Worm (Caenorhabditis elegans): ENCODE measurements around the gene srd-32.

The srd-32 gene

ce11 chrV:4846507-4846906, 19.0 kb upstream of the srd-32 start:
- TF ChIP-seq ceh-28 (tag; optimal IDR thresholded peaks at IDR 0.05): no peak
- no peak for TF ChIP-seq fos-1 (tag; optimal IDR thresholded peaks at IDR 0.05)
- TF ChIP-seq ceh-16 (tag; optimal IDR thresholded peaks at IDR 0.05): no peak
- no peak for TF ChIP-seq jun-1 (tag; optimal IDR thresholded peaks at IDR 0.05)
- no peak for TF ChIP-seq ceh-82 (tag; optimal IDR thresholded peaks at IDR 0.05)
- TF ChIP-seq nhr-12 (tag; optimal IDR thresholded peaks at IDR 0.05): no peak
- TF ChIP-seq egl-5 (tag; optimal IDR thresholded peaks at IDR 0.05): no peak
- no peak for TF ChIP-seq zag-1 (tag; optimal IDR thresholded peaks at IDR 0.05)
- TF ChIP-seq hmg-11 (tag; optimal IDR thresholded peaks at IDR 0.05): no peak

- TF ChIP-seq pha-4 (tag; optimal IDR thresholded peaks at IDR 0.05) (peak; percentile 63), ceh-28 (tag; optimal IDR thresholded peaks at IDR 0.05) (no peak), nhr-11 (tag; optimal IDR thresholded peaks at IDR 0.05) (no peak), elt-2 (tag; optimal IDR thresholded peaks at IDR 0.05) (peak; percentile 7)
Measured at ce11 chrV:4847424-4847823, 18.0 kb upstream of the srd-32 start, which contains the start of gene abhd-5.1. Gene abhd-5.1 (plus strand): TSS chrV:4847653.

ce11 chrV:4850446-4850845, 15.0 kb upstream of the srd-32 start:
- TF ChIP-seq fkh-2 (tag; optimal IDR thresholded peaks at IDR 0.05): no peak
- no peak for TF ChIP-seq pha-4 (tag; optimal IDR thresholded peaks at IDR 0.05)
- TF ChIP-seq nhr-12 (tag; optimal IDR thresholded peaks at IDR 0.05): no peak
- no peak for TF ChIP-seq jun-1 (tag; optimal IDR thresholded peaks at IDR 0.05)
- TF ChIP-seq nhr-11 (tag; optimal IDR thresholded peaks at IDR 0.05): no peak
- TF ChIP-seq sea-2 (GFP tag; optimal IDR thresholded peaks at IDR 0.05): no peak
- TF ChIP-seq mdl-1 (tag; optimal IDR thresholded peaks at IDR 0.05): no peak
- no peak for TF ChIP-seq skn-1 (tag; optimal IDR thresholded peaks at IDR 0.05)
- no peak for TF ChIP-seq egl-5 (tag; optimal IDR thresholded peaks at IDR 0.05)
- no peak for TF ChIP-seq snpc-4 (tag; optimal IDR thresholded peaks at IDR 0.05)
- TF ChIP-seq fos-1 (tag; optimal IDR thresholded peaks at IDR 0.05): no peak
- no peak for TF ChIP-seq elt-1 (tag; optimal IDR thresholded peaks at IDR 0.05)
- TF ChIP-seq nhr-76 (tag; optimal IDR thresholded peaks at IDR 0.05): no peak
- no peak for TF ChIP-seq ztf-4 (tag; optimal IDR thresholded peaks at IDR 0.05)

ce11 chrV:4851138-4851537, 14.3 kb upstream of the srd-32 start, which contains the start of gene nex-4:
Gene nex-4 (plus strand): TSS chrV:4851438.
- TF ChIP-seq ceh-28 (tag; optimal IDR thresholded peaks at IDR 0.05): no peak

ce11 chrV:4851969-4852368, 13.5 kb upstream of the srd-32 start:
- TF ChIP-seq ceh-28 (tag; optimal IDR thresholded peaks at IDR 0.05): no peak
- no peak for TF ChIP-seq fkh-2 (tag; optimal IDR thresholded peaks at IDR 0.05)
- no peak for TF ChIP-seq nhr-28 (tag; optimal IDR thresholded peaks at IDR 0.05)
- TF ChIP-seq hmg-11 (tag; optimal IDR thresholded peaks at IDR 0.05): no peak
- no peak for TF ChIP-seq tbx-2 (tag; optimal IDR thresholded peaks at IDR 0.05)
- TF ChIP-seq pha-4 (tag; optimal IDR thresholded peaks at IDR 0.05): no peak
- TF ChIP-seq lsy-12 (tag; optimal IDR thresholded peaks at IDR 0.05): no peak
- TF ChIP-seq lin-15B (tag; optimal IDR thresholded peaks at IDR 0.05): no peak
- TF ChIP-seq nhr-25 (tag; optimal IDR thresholded peaks at IDR 0.05): no peak

ce11 chrV:4857561-4857960, 7.9 kb upstream of the srd-32 start:
- TF ChIP-seq lsy-12 (tag; optimal IDR thresholded peaks at IDR 0.05) (no peak), ceh-9 (tag; optimal IDR thresholded peaks at IDR 0.05) (no peak), mdl-1 (tag; optimal IDR thresholded peaks at IDR 0.05) (no peak), pha-4 (tag; optimal IDR thresholded peaks at IDR 0.05) (no peak), sea-2 (GFP tag; optimal IDR thresholded peaks at IDR 0.05) (no peak), mml-1 (tag; optimal IDR thresholded peaks at IDR 0.05) (no peak), nhr-12 (tag; optimal IDR thresholded peaks at IDR 0.05) (no peak), pqm-1 (tag; optimal IDR thresholded peaks at IDR 0.05) (no peak), elt-2 (tag; optimal IDR thresholded peaks at IDR 0.05) (no peak), fkh-2 (tag; optimal IDR thresholded peaks at IDR 0.05) (no peak), nhr-67 (tag; optimal IDR thresholded peaks at IDR 0.05) (no peak), aly-2 (tag; optimal IDR thresholded peaks at IDR 0.05) (no peak), nfya-1 (tag; optimal IDR thresholded peaks at IDR 0.05; ENCODE audit: insufficient read depth) (no peak)

- peak; percentile 53 for TF ChIP-seq nfya-1 (tag; optimal IDR thresholded peaks at IDR 0.05; ENCODE audit: insufficient read depth)
- no peak for TF ChIP-seq zag-1 (tag; optimal IDR thresholded peaks at IDR 0.05)
- no peak for TF ChIP-seq ZK546.5 (tag; optimal IDR thresholded peaks at IDR 0.05)
- TF ChIP-seq elt-3 (tag; optimal IDR thresholded peaks at IDR 0.05): no peak
- peak; percentile 7 for TF ChIP-seq nhr-25 (tag; optimal IDR thresholded peaks at IDR 0.05)
- no peak for TF ChIP-seq unc-39 (tag; optimal IDR thresholded peaks at IDR 0.05)
- no peak for TF ChIP-seq fos-1 (tag; optimal IDR thresholded peaks at IDR 0.05)
- peak; percentile 1 for TF ChIP-seq nhr-23 (tag; optimal IDR thresholded peaks at IDR 0.05)
- no peak for TF ChIP-seq aly-2 (tag; optimal IDR thresholded peaks at IDR 0.05)
- no peak for TF ChIP-seq pha-4 (tag; optimal IDR thresholded peaks at IDR 0.05)
- TF ChIP-seq nhr-11 (tag; optimal IDR thresholded peaks at IDR 0.05): no peak
- no peak for TF ChIP-seq nhr-28 (tag; optimal IDR thresholded peaks at IDR 0.05)
- no peak for TF ChIP-seq eor-1 (tag; optimal IDR thresholded peaks at IDR 0.05)
- TF ChIP-seq skn-1 (tag; optimal IDR thresholded peaks at IDR 0.05): no peak
- TF ChIP-seq hmg-11 (tag; optimal IDR thresholded peaks at IDR 0.05): peak; percentile 30
- no peak for TF ChIP-seq R02D3.7 (tag; optimal IDR thresholded peaks at IDR 0.05)
- TF ChIP-seq mml-1 (tag; optimal IDR thresholded peaks at IDR 0.05): no peak
- TF ChIP-seq egl-5 (tag; optimal IDR thresholded peaks at IDR 0.05): no peak
Measured at ce11 chrV:4860525-4860924, 4.9 kb upstream of the srd-32 start.

Data from whole organism, L3 larva.